Worm (Caenorhabditis elegans): ENCODE data around the gene sms-2.

- TF ChIP-seq sea-1 (GFP tag; conservative IDR thresholded peaks at IDR 0.05), result no peak
- TF ChIP-seq tbx-37 (GFP tag; conservative IDR thresholded peaks at IDR 0.05), result no peak
- no peak for TF ChIP-seq ama-1 (optimal IDR thresholded peaks at IDR 0.05)
- no peak for TF ChIP-seq F13C5.2 (tag; optimal IDR thresholded peaks at IDR 0.05)
- no peak for TF ChIP-seq pes-1 (GFP tag; IDR thresholded peaks at IDR 0.05)
- no peak for TF ChIP-seq ets-7 (tag; optimal IDR thresholded peaks at IDR 0.05)
- TF ChIP-seq scrt-1 (GFP tag; IDR thresholded peaks at IDR 0.05), result no peak
- no peak for TF ChIP-seq hmg-4 (GFP tag; optimal IDR thresholded peaks at IDR 0.05)
- no peak for TF ChIP-seq ceh-13 (GFP tag; optimal IDR thresholded peaks at IDR 0.05)
- no peak for TF ChIP-seq tbx-11 (GFP tag; IDR thresholded peaks at IDR 0.05)
- no peak for TF ChIP-seq flt-1 (GFP tag; IDR thresholded peaks at IDR 0.05)
- no peak for TF ChIP-seq hnd-1 (tag; optimal IDR thresholded peaks at IDR 0.05)
- no peak for TF ChIP-seq aly-1 (tag; optimal IDR thresholded peaks at IDR 0.05)
These were observed 46.2 kb downstream of the sms-2 start, which contains the start of gene ZC13.10 for ce11 chrX:902512-902911.

Measured in whole organism, early embryonic.